Worm (Caenorhabditis elegans) whole organism, L3 larva: Measurements from ENCODE around the gene csb-1.

Experiments used
- R02D3.7 ChIP-seq: fragments of 150-350 bp; optimal IDR thresholded peaks from 2 replicates; lab custom pipeline; 2014; ENCODE audit warnings: missing biosample characterization, missing genetic modification characterization
- ama-1 ChIP-seq: fragments of 150-350 bp; optimal IDR thresholded peaks from 2 replicates; lab custom pipeline; 2018
- ceh-16 ChIP-seq: sonication (generic microtip); optimal IDR thresholded peaks from 2 replicates; lab custom pipeline; 2017; ENCODE audit warnings: missing biosample characterization, missing genetic modification characterization
- ceh-28 ChIP-seq: fragments of 150-350 bp; optimal IDR thresholded peaks from 2 replicates; lab custom pipeline; 2014; ENCODE audit warnings: missing biosample characterization, missing genetic modification reagents, missing genetic modification characterization
- ceh-82 ChIP-seq: fragments of 150-350 bp; optimal IDR thresholded peaks from 2 replicates; lab custom pipeline; 2014; ENCODE audit warnings: missing biosample characterization, missing genetic modification characterization
- egl-27 ChIP-seq: sonication (generic microtip); optimal IDR thresholded peaks from 4 replicates; lab custom pipeline; 2017; ENCODE audit warnings: missing biosample characterization, missing genetic modification reagents, missing genetic modification characterization
- elt-2 ChIP-seq: sonication (generic microtip); optimal IDR thresholded peaks from 2 replicates; lab custom pipeline; 2016; ENCODE audit warnings: missing genetic modification reagents, mild to moderate bottlenecking, missing genetic modification characterization, missing compliant biosample characterization
- elt-3 ChIP-seq, 3 experiments: fragments of 150-350 bp in 1 of 3; sonication (generic microtip) in 2 of 3; optimal IDR thresholded peaks; 2 replicates in 2 of 3; 4 replicates in 1 of 3; lab custom pipeline; 2014 to 2017; ENCODE audit warnings: missing biosample characterization in 3 of 3, missing genetic modification characterization in 3 of 3
- fkh-10 ChIP-seq: sonication (generic microtip); optimal IDR thresholded peaks from 2 replicates; lab custom pipeline; 2017; ENCODE audit warnings: missing biosample characterization, missing genetic modification reagents, missing genetic modification characterization
- fkh-2 ChIP-seq: fragments of 150-350 bp; optimal IDR thresholded peaks from 2 replicates; lab custom pipeline; 2014; ENCODE audit warnings: missing biosample characterization, missing genetic modification reagents, missing genetic modification characterization
- fos-1 ChIP-seq: fragments of 150-350 bp; optimal IDR thresholded peaks from 2 replicates; lab custom pipeline; 2014; ENCODE audit warnings: missing biosample characterization, missing genetic modification characterization
- hmg-11 ChIP-seq: sonication (generic microtip); optimal IDR thresholded peaks from 2 replicates; lab custom pipeline; 2016; ENCODE audit warnings: missing genetic modification characterization, missing compliant biosample characterization
- jun-1 ChIP-seq: fragments of 150-350 bp; optimal IDR thresholded peaks from 2 replicates; lab custom pipeline; 2014; ENCODE audit warnings: missing biosample characterization, missing genetic modification reagents, missing genetic modification characterization
- lin-15B ChIP-seq: fragments of 150-350 bp; optimal IDR thresholded peaks from 2 replicates; lab custom pipeline; 2014; ENCODE audit warnings: missing biosample characterization, missing genetic modification characterization
- lin-39 ChIP-seq: fragments of 150-350 bp; optimal IDR thresholded peaks from 2 replicates; lab custom pipeline; 2018; ENCODE audit warnings: missing biosample characterization, missing genetic modification reagents, missing genetic modification characterization
- lsy-12 ChIP-seq: sonication (generic microtip); optimal IDR thresholded peaks from 2 replicates; lab custom pipeline; 2016; ENCODE audit warnings: mild to moderate bottlenecking, missing genetic modification characterization, missing compliant biosample characterization
- mdl-1 ChIP-seq: fragments of 150-350 bp; optimal IDR thresholded peaks from 2 replicates; lab custom pipeline; 2014; ENCODE audit warnings: missing biosample characterization, missing genetic modification characterization
- nfya-1 ChIP-seq: sonication (generic microtip); optimal IDR thresholded peaks from 2 replicates; lab custom pipeline; 2017; ENCODE audit warnings: missing genetic modification characterization, mild to moderate bottlenecking, missing compliant biosample characterization, antibody characterized with exemption, moderate library complexity; ENCODE audit not compliant: insufficient read depth
- nhr-23 ChIP-seq: fragments of 150-350 bp; optimal IDR thresholded peaks from 2 replicates; lab custom pipeline; 2014; ENCODE audit warnings: missing biosample characterization, missing genetic modification reagents, missing genetic modification characterization
- nhr-237 ChIP-seq: fragments of 150-350 bp; optimal IDR thresholded peaks from 2 replicates; lab custom pipeline; 2014; ENCODE audit warnings: missing biosample characterization, missing genetic modification characterization
- nhr-25 ChIP-seq: sonication (generic microtip); optimal IDR thresholded peaks from 2 replicates; lab custom pipeline; 2017; ENCODE audit warnings: missing biosample characterization, missing genetic modification characterization
- nhr-28 ChIP-seq: fragments of 150-350 bp; optimal IDR thresholded peaks from 2 replicates; lab custom pipeline; 2014; ENCODE audit warnings: missing biosample characterization, missing genetic modification characterization
- nhr-43 ChIP-seq: sonication (generic microtip); optimal IDR thresholded peaks from 2 replicates; lab custom pipeline; 2016; ENCODE audit warnings: mild to moderate bottlenecking, missing genetic modification characterization, missing compliant biosample characterization; ENCODE audit not compliant: poor library complexity, severe bottlenecking
- nhr-67 ChIP-seq: fragments of 150-350 bp; optimal IDR thresholded peaks from 2 replicates; lab custom pipeline; 2014; ENCODE audit warnings: missing biosample characterization, missing genetic modification characterization
- nhr-76 ChIP-seq: fragments of 150-350 bp; sonication (generic microtip); optimal IDR thresholded peaks from 5 replicates; lab custom pipeline; 2014; ENCODE audit warnings: missing biosample characterization, missing genetic modification characterization
- nhr-77 ChIP-seq: fragments of 150-350 bp; optimal IDR thresholded peaks from 2 replicates; lab custom pipeline; 2014; ENCODE audit warnings: missing biosample characterization, missing genetic modification characterization
- pha-4 ChIP-seq: fragments of 150-350 bp; optimal IDR thresholded peaks from 2 replicates; lab custom pipeline; 2014; ENCODE audit warnings: missing biosample characterization, missing genetic modification reagents, missing genetic modification characterization
- pqm-1 ChIP-seq: fragments of 150-350 bp; optimal IDR thresholded peaks from 2 replicates; lab custom pipeline; 2017; ENCODE audit warnings: missing biosample characterization, missing genetic modification characterization, inconsistent platforms
- sea-2 ChIP-seq: fragments of 150-350 bp; sonication (generic microtip); optimal IDR thresholded peaks from 4 replicates; lab custom pipeline; 2014; ENCODE audit warnings: missing biosample characterization, missing genetic modification reagents, missing genetic modification characterization
- snpc-4 ChIP-seq: fragments of 150-350 bp; optimal IDR thresholded peaks from 2 replicates; lab custom pipeline; 2014; ENCODE audit warnings: missing biosample characterization, missing genetic modification characterization
- tbx-2 ChIP-seq: sonication (generic microtip); optimal IDR thresholded peaks from 2 replicates; lab custom pipeline; 2016; ENCODE audit warnings: mild to moderate bottlenecking, missing genetic modification characterization, missing compliant biosample characterization
- unc-62 ChIP-seq: fragments of 150-350 bp; sonication (generic microtip); optimal IDR thresholded peaks from 4 replicates; lab custom pipeline; 2014; ENCODE audit warnings: missing biosample characterization, missing genetic modification reagents, missing genetic modification characterization
- zag-1 ChIP-seq: fragments of 150-350 bp; optimal IDR thresholded peaks from 2 replicates; lab custom pipeline; 2014; ENCODE audit warnings: missing biosample characterization, missing genetic modification characterization

csb-1 gene

DNA sequence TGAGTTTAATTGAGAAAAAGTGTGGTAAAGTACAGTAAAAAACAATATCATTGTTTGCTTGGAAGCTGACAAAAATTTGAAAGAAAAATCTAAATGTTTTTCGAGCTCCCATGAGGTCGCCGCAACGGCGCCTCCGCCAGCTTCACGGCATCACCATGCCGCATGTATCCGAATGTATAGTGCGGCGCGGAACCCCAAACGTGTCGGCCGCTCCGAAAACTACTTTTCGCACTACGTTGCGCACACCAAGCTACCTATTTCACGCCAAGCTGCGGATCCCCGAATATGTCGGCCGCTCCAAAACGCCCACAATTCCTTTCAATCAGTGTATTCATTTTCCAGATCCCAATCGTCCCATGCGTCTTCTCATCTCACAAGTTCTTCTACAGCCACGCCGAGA, 14.7 kb downstream of the csb-1 start:
- TF ChIP-seq mdl-1 (tag; lab: Kevin White, UChicago), result no peak
- peak; percentile 36 for TF ChIP-seq snpc-4 (tag; lab: Kevin White, UChicago)

DNA sequence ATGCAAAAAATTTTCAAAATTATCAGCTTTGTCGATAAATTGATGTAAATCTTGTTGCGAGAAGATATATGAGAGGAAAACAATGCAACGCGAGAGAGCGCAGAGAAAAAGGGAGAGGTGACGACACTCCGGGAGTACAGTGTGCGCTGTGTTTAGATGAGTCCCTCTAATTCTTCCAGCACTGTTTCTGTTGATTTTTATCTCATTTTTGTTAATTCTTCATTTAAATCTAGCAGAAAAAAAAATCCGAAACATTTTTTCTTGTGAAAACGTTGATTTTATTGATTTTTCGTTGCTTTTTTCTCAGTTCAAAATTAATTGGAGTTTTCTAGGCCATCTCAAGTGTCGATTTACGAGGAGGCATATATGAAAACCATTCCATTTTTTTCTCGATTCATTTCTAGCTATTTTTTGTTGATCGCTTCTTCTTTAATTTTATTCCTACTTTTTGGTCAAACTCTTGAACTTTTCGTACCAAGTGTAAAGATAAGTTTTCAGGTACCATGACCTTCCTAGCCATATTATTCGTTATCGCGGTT, 16.3 kb downstream of the csb-1 start, which contains the start of gene acl-1:
Gene acl-1 (plus strand): TSS at position 489 of the 539 bp plus-strand sequence.
- TF ChIP-seq fos-1 (tag; lab: Kevin White, UChicago), result peak; percentile 9
- peak; percentile 43 for TF ChIP-seq tbx-2 (tag; lab: Kevin White, UChicago)
- no peak for TF ChIP-seq egl-27 (tag; lab: Kevin White, UChicago)
- TF ChIP-seq elt-2 (tag; lab: Kevin White, UChicago), result peak; percentile 34
- peak; percentile 93 for TF ChIP-seq nhr-43
- TF ChIP-seq nhr-237, result no peak
- peak; percentile 62 for TF ChIP-seq snpc-4 (tag; lab: Kevin White, UChicago)
- TF ChIP-seq ceh-82 (tag; lab: Kevin White, UChicago), result no peak
- TF ChIP-seq lin-39 (tag; lab: Kevin White, UChicago), result peak; percentile 25
- TF ChIP-seq ama-1 (lab: Kevin White, UChicago), result no peak
- TF ChIP-seq hmg-11, result peak; percentile 97
- TF ChIP-seq jun-1 (tag; lab: Kevin White, UChicago), result peak; percentile 4
- peak; percentile 79 for TF ChIP-seq fkh-10 (GFP tag; lab: Kevin White, UChicago)
- TF ChIP-seq zag-1 (tag; lab: Kevin White, UChicago), result peak; percentile 2
- no peak for TF ChIP-seq unc-62 (GFP tag; lab: Kevin White, UChicago)
- peak; percentile 48 for TF ChIP-seq ceh-28 (tag; lab: Kevin White, UChicago)
- TF ChIP-seq lin-15B (tag; lab: Kevin White, UChicago), result peak; percentile 82
- peak; percentile 57 for TF ChIP-seq nfya-1 (tag; lab: Kevin White, UChicago)
- TF ChIP-seq mdl-1 (tag; lab: Kevin White, UChicago), result peak; percentile 8
- no peak for TF ChIP-seq nhr-77 (tag; lab: Kevin White, UChicago)
- TF ChIP-seq nhr-76 (tag; lab: Kevin White, UChicago), result no peak
- TF ChIP-seq pha-4, result peak; percentile 80
- peak; percentile 97 for TF ChIP-seq R02D3.7
- peak; percentile 47 for TF ChIP-seq nhr-23 (tag; lab: Kevin White, UChicago)
- TF ChIP-seq fkh-2, result no peak
- peak; percentile 96 for TF ChIP-seq lsy-12
- peak; percentile 22 for TF ChIP-seq nhr-25
- TF ChIP-seq, all 47 proteins: peak for 19

ce11 chrX:15848867-15849266, 16.9 kb downstream of the csb-1 start:
- TF ChIP-seq nhr-77 (tag; lab: Kevin White, UChicago), result no peak
- no peak for TF ChIP-seq unc-62 (GFP tag; lab: Kevin White, UChicago)
- TF ChIP-seq nhr-67 (tag; lab: Kevin White, UChicago), result no peak
- no peak for TF ChIP-seq sea-2 (GFP tag; lab: Kevin White, UChicago)

ce11 chrX:15847543-15848087, 18.1 kb downstream of the csb-1 start, which contains the start of gene F59F4.3:
Gene F59F4.3, minus strand, starts transcription at chrX:15847593.
- TF ChIP-seq pha-4 (peak; percentile 29), elt-2 (tag; lab: Kevin White, UChicago) (peak; percentile 61), nhr-28 (tag; lab: Kevin White, UChicago) (no peak)

ce11 chrX:15846552-15846951, 19.2 kb downstream of the csb-1 start:
- peak; percentile 5 for TF ChIP-seq pqm-1
- no peak for TF ChIP-seq elt-3 (tag; optimal IDR thresholded peaks at IDR 0.05; lab: Kevin White, UChicago)
- TF ChIP-seq nhr-25, result no peak
- no peak for TF ChIP-seq ceh-16 (tag; lab: Kevin White, UChicago)
- TF ChIP-seq elt-2 (tag; lab: Kevin White, UChicago), result peak; percentile 71
- TF ChIP-seq, all 47 proteins: peak for 2
